Worm (Caenorhabditis elegans) whole organism, L4 larva: ENCODE measurements around the gene B0554.5.

Source experiments
- F26F4.8 ChIP-seq: fragments of 200-800 bp; sonication (Bioruptor generic); conservative IDR thresholded peaks from 2 replicates; pipeline ENCODE4 v1.3.6; 2022; ENCODE audit warnings: missing genetic modification characterization, missing compliant biosample characterization
- R02D3.7 ChIP-seq: fragments of 150-350 bp; sonication (generic microtip); optimal IDR thresholded peaks from 3 replicates; lab custom pipeline; 2014; ENCODE audit warnings: missing biosample characterization, missing genetic modification characterization
- T26A8.4 ChIP-seq: fragments of 200-800 bp; sonication (Bioruptor generic); IDR thresholded peaks from 2 replicates; pipeline ENCODE4 v1.3.6; 2022; ENCODE audit warnings: missing genetic modification characterization, missing compliant biosample characterization
- Y105C5A.15 ChIP-seq: fragments of 200-800 bp; sonication (Bioruptor generic); IDR thresholded peaks from 2 replicates; pipeline ENCODE4 v1.3.6; 2022; ENCODE audit warnings: missing genetic modification characterization, missing compliant biosample characterization
- aha-1 ChIP-seq: fragments of 150-350 bp; peaks from one replicate; lab custom pipeline; 2014; ENCODE audit warnings: missing biosample characterization, missing genetic modification characterization
- ama-1 ChIP-seq: fragments of 150-350 bp; optimal IDR thresholded peaks from 2 replicates; lab custom pipeline; 2014; ENCODE audit warnings: inconsistent platforms, mixed read lengths
- arid-1 ChIP-seq: fragments of 200-800 bp; sonication (Bioruptor generic); conservative IDR thresholded peaks from 2 replicates; pipeline ENCODE4 v1.3.6; 2022; ENCODE audit warnings: missing genetic modification reagents, missing genetic modification characterization, missing compliant biosample characterization
- ceh-28 ChIP-seq: fragments of 150-350 bp; optimal IDR thresholded peaks from 2 replicates; lab custom pipeline; 2014; ENCODE audit warnings: missing biosample characterization, missing genetic modification reagents, missing genetic modification characterization
- ceh-44 ChIP-seq: fragments of 200-800 bp; sonication (Bioruptor generic); IDR thresholded peaks from 2 replicates; pipeline ENCODE4 v1.3.6; 2022; ENCODE audit warnings: missing genetic modification reagents, missing genetic modification characterization, missing compliant biosample characterization
- ceh-62 ChIP-seq: sonication (generic microtip); optimal IDR thresholded peaks from 2 replicates; lab custom pipeline; 2017; ENCODE audit warnings: missing biosample characterization, missing genetic modification characterization
- ctbp-1 ChIP-seq: fragments of 200-800 bp; sonication (Bioruptor generic); IDR thresholded peaks from 2 replicates; pipeline ENCODE4 v1.3.6; 2022; ENCODE audit warnings: missing genetic modification reagents, missing genetic modification characterization, missing compliant biosample characterization
- daf-12 ChIP-seq: fragments of 150-350 bp; optimal IDR thresholded peaks from 2 replicates; lab custom pipeline; 2014; ENCODE audit warnings: missing biosample characterization, missing genetic modification reagents, missing genetic modification characterization
- daf-16 ChIP-seq, 3 experiments: sonication (generic microtip); optimal IDR thresholded peaks; 2 replicates each; lab custom pipeline; 2016 to 2017; ENCODE audit warnings: missing genetic modification characterization in 3 of 3, missing genetic modification reagents in 3 of 3, mild to moderate bottlenecking in 2 of 3, missing compliant biosample characterization in 2 of 3, missing biosample characterization in 1 of 3, moderate library complexity in 1 of 3
- dmd-6 ChIP-seq: fragments of 200-800 bp; sonication (Bioruptor generic); IDR thresholded peaks from 2 replicates; pipeline ENCODE4 v1.3.6; 2022; ENCODE audit warnings: missing genetic modification reagents, missing genetic modification characterization, missing compliant biosample characterization
- dmd-8 ChIP-seq: fragments of 200-800 bp; sonication (Bioruptor generic); IDR thresholded peaks from 2 replicates; pipeline ENCODE4 v1.3.6; 2022; ENCODE audit warnings: missing genetic modification characterization, missing compliant biosample characterization
- dmd-9 ChIP-seq: fragments of 200-800 bp; sonication (Bioruptor generic); IDR thresholded peaks from 2 replicates; pipeline ENCODE4 v1.3.6; 2022; ENCODE audit warnings: missing genetic modification reagents, missing genetic modification characterization, missing compliant biosample characterization
- dve-1 ChIP-seq: sonication (generic microtip); optimal IDR thresholded peaks from 2 replicates; lab custom pipeline; 2017; ENCODE audit warnings: antibody characterized with exemption, mild to moderate bottlenecking, missing genetic modification characterization, missing compliant biosample characterization; ENCODE audit not compliant: insufficient read depth
- fkh-10 ChIP-seq: fragments of 150-350 bp; optimal IDR thresholded peaks from 2 replicates; lab custom pipeline; 2014; ENCODE audit warnings: missing biosample characterization, missing genetic modification reagents, missing genetic modification characterization
- fos-1 ChIP-seq: fragments of 150-350 bp; optimal IDR thresholded peaks from 2 replicates; lab custom pipeline; 2014; ENCODE audit warnings: missing biosample characterization, missing genetic modification characterization
- gei-8 ChIP-seq: fragments of 200-800 bp; sonication (Bioruptor generic); optimal IDR thresholded peaks from 2 replicates; lab custom pipeline; 2018; ENCODE audit warnings: mild to moderate bottlenecking, missing genetic modification characterization, missing compliant biosample characterization
- hmg-1.1 ChIP-seq: fragments of 200-800 bp; sonication (Bioruptor generic); IDR thresholded peaks from 2 replicates; pipeline ENCODE4 v1.3.6; 2022; ENCODE audit warnings: missing genetic modification reagents, missing genetic modification characterization, missing compliant biosample characterization
- lim-7 ChIP-seq: fragments of 200-800 bp; sonication (Bioruptor generic); IDR thresholded peaks from 2 replicates; pipeline ENCODE4 v1.3.6; 2022; ENCODE audit warnings: missing genetic modification characterization, missing compliant biosample characterization
- lin-15B ChIP-seq: fragments of 150-350 bp; sonication (generic microtip); optimal IDR thresholded peaks from 3 replicates; lab custom pipeline; 2014; ENCODE audit warnings: missing biosample characterization, missing genetic modification characterization
- lin-29 ChIP-seq: fragments of 200-800 bp; sonication (Bioruptor generic); IDR thresholded peaks from 2 replicates; pipeline ENCODE4 v1.3.6; 2022; ENCODE audit warnings: missing genetic modification reagents, missing genetic modification characterization, missing compliant biosample characterization
- lin-38 ChIP-seq: fragments of 200-800 bp; sonication (Bioruptor generic); IDR thresholded peaks from 2 replicates; pipeline ENCODE4 v1.3.6; 2022; ENCODE audit warnings: missing genetic modification reagents, missing genetic modification characterization, missing compliant biosample characterization
- lin-39 ChIP-seq: fragments of 150-350 bp; optimal IDR thresholded peaks from 2 replicates; lab custom pipeline; 2014; ENCODE audit warnings: missing biosample characterization, missing genetic modification reagents, missing genetic modification characterization
- lir-3 ChIP-seq: sonication (generic microtip); optimal IDR thresholded peaks from 2 replicates; lab custom pipeline; 2016; ENCODE audit warnings: mild to moderate bottlenecking, missing genetic modification characterization, missing compliant biosample characterization
- madf-5 ChIP-seq, 2 experiments: fragments of 200-800 bp; sonication (Bioruptor generic); IDR thresholded peaks; 2 replicates each; pipeline ENCODE4 v1.3.6; 2022; ENCODE audit warnings: missing compliant biosample characterization in 2 of 2, missing genetic modification characterization in 2 of 2
- mep-1 ChIP-seq: fragments of 150-350 bp; sonication (generic microtip); optimal IDR thresholded peaks from 3 replicates; lab custom pipeline; 2014; ENCODE audit warnings: missing biosample characterization, missing genetic modification characterization
- mes-2 ChIP-seq: sonication (generic microtip); optimal IDR thresholded peaks from 2 replicates; lab custom pipeline; 2016; ENCODE audit warnings: missing genotype, mild to moderate bottlenecking, missing genetic modification characterization, missing compliant biosample characterization; ENCODE audit not compliant: poor library complexity, severe bottlenecking
- mxl-3 ChIP-seq: fragments of 200-800 bp; sonication (Bioruptor generic); optimal IDR thresholded peaks from 2 replicates; lab custom pipeline; 2018; ENCODE audit warnings: mild to moderate bottlenecking, missing genetic modification characterization, missing compliant biosample characterization
- nhr-10 ChIP-seq: fragments of 150-350 bp; optimal IDR thresholded peaks from 2 replicates; lab custom pipeline; 2014; ENCODE audit warnings: missing biosample characterization, missing genetic modification characterization
- nhr-237 ChIP-seq: sonication (generic microtip); optimal IDR thresholded peaks from 2 replicates; lab custom pipeline; 2017; ENCODE audit warnings: missing biosample characterization, missing genetic modification characterization
- nhr-41 ChIP-seq: fragments of 200-800 bp; sonication (Bioruptor generic); IDR thresholded peaks from 2 replicates; pipeline ENCODE4 v1.3.6; 2022; ENCODE audit warnings: missing genetic modification reagents, missing genetic modification characterization, missing compliant biosample characterization
- nhr-42 ChIP-seq: fragments of 200-800 bp; sonication (Bioruptor generic); IDR thresholded peaks from 2 replicates; pipeline ENCODE4 v1.3.6; 2022; ENCODE audit warnings: missing genetic modification characterization, missing compliant biosample characterization
- nhr-48 ChIP-seq: sonication (generic microtip); optimal IDR thresholded peaks from 2 replicates; lab custom pipeline; 2016; ENCODE audit warnings: mild to moderate bottlenecking, missing genetic modification characterization, missing compliant biosample characterization
- nhr-76 ChIP-seq: fragments of 150-350 bp; optimal IDR thresholded peaks from 2 replicates; lab custom pipeline; 2014; ENCODE audit warnings: missing biosample characterization, missing genetic modification characterization
- rbr-2 ChIP-seq: sonication (generic microtip); optimal IDR thresholded peaks from 2 replicates; lab custom pipeline; 2016; ENCODE audit warnings: missing genotype, missing genetic modification characterization, missing compliant biosample characterization
- saeg-2 ChIP-seq: fragments of 200-800 bp; sonication (Bioruptor generic); IDR thresholded peaks from 2 replicates; pipeline ENCODE4 v1.3.6; 2022; ENCODE audit warnings: missing genetic modification reagents, missing genetic modification characterization, missing compliant biosample characterization
- sdz-12 ChIP-seq: fragments of 200-800 bp; sonication (Bioruptor generic); optimal IDR thresholded peaks from 2 replicates; lab custom pipeline; 2018; ENCODE audit warnings: mild to moderate bottlenecking, missing genetic modification characterization, missing compliant biosample characterization
- set-16 ChIP-seq: fragments of 200-800 bp; sonication (Bioruptor generic); IDR thresholded peaks from 2 replicates; pipeline ENCODE4 v1.3.6; 2022; ENCODE audit warnings: missing genetic modification reagents, missing genetic modification characterization, missing compliant biosample characterization
- skn-1 ChIP-seq: fragments of 150-350 bp; optimal IDR thresholded peaks from 2 replicates; lab custom pipeline; 2014; ENCODE audit warnings: missing biosample characterization, missing genetic modification characterization
- snpc-1.2 ChIP-seq: fragments of 200-800 bp; sonication (Bioruptor generic); IDR thresholded peaks from 2 replicates; pipeline ENCODE4 v1.3.6; 2022; ENCODE audit warnings: missing genetic modification reagents, missing genetic modification characterization, missing compliant biosample characterization
- tra-1 ChIP-seq: fragments of 200-800 bp; sonication (Bioruptor generic); IDR thresholded peaks from 2 replicates; pipeline ENCODE4 v1.3.6; 2022; ENCODE audit warnings: missing genetic modification reagents, missing genetic modification characterization, missing compliant biosample characterization
- unc-39 ChIP-seq: sonication (generic microtip); optimal IDR thresholded peaks from 2 replicates; lab custom pipeline; 2017; ENCODE audit warnings: missing biosample characterization, missing genetic modification characterization
- unc-62 ChIP-seq, 3 experiments: fragments of 150-350 bp in 1 of 3; sonication (generic microtip); optimal IDR thresholded peaks in 2 of 3; peaks in 1 of 3; 1 replicate in 1 of 3; 2 replicates in 2 of 3; lab custom pipeline; 2014 to 2017; ENCODE audit warnings: missing biosample characterization in 3 of 3, missing genetic modification characterization in 3 of 3, missing genetic modification reagents in 3 of 3, missing genotype in 1 of 3
- vab-7 ChIP-seq: fragments of 200-800 bp; sonication (Bioruptor generic); IDR thresholded peaks from 2 replicates; pipeline ENCODE4 v1.3.6; 2022; ENCODE audit warnings: missing genetic modification reagents, missing genetic modification characterization, missing compliant biosample characterization
- zag-1 ChIP-seq: fragments of 150-350 bp; optimal IDR thresholded peaks from 2 replicates; lab custom pipeline; 2014; ENCODE audit warnings: missing biosample characterization, missing genetic modification characterization
- zfp-2 ChIP-seq: sonication (generic microtip); optimal IDR thresholded peaks from 2 replicates; lab custom pipeline; 2016; ENCODE audit warnings: mild to moderate bottlenecking, missing genetic modification characterization, missing compliant biosample characterization
- zip-11 ChIP-seq: fragments of 200-800 bp; sonication (Bioruptor generic); IDR thresholded peaks from 2 replicates; pipeline ENCODE4 v1.3.6; 2022; ENCODE audit warnings: missing genetic modification characterization, missing compliant biosample characterization
- ztf-7 ChIP-seq: fragments of 150-350 bp; optimal IDR thresholded peaks from 2 replicates; lab custom pipeline; 2014; ENCODE audit warnings: missing biosample characterization, missing genetic modification characterization

The B0554.5 gene

DNA sequence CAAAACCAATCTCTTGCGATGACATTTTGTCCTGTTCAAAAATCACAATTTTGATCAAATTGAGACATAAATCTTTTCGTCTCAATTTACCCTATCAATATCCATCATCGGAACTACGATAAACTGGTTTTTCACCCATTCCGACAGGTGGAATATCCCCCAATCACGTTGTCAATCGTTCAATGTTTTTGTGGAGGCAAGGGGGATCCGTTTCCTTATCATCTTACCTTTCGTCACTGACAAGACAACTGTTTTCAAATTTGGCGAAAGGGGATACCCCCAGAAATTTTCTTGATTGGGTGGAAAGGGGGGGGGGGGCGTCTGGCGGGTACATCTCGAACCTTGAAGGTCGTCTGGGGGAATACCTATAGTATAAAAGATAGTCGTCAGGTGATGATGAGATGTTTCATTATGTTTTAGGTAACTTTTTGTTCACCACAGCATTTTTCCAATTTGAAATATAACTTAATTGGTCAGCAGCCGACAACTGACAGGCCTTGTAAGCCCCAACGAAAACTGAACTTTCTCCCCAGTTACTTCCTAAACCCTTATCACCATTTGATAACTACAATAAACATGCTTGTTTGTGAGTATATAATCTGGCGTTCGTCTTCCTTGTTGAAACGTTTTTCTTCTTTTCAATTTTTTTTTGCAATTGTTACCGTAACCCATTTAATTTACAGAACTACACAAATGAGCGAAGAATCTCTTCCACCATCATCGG lies 42.9 kb upstream of the B0554.5 start, which contains the start of gene ZK6.8 (continued):
- TF ChIP-seq tra-1 (GFP tag; lab: Robert Waterston, UW) = no peak
- no peak for TF ChIP-seq dmd-8
- no peak for TF ChIP-seq snpc-1.2 (GFP tag; lab: Robert Waterston, UW)
- no peak for TF ChIP-seq lim-7
- no peak for TF ChIP-seq ctbp-1 (GFP tag; lab: Robert Waterston, UW)
- no peak for TF ChIP-seq ztf-7 (tag; lab: Kevin White, UChicago)
- TF ChIP-seq nhr-76 (tag; lab: Kevin White, UChicago) = no peak
- TF ChIP-seq zip-11 (GFP tag; lab: Robert Waterston, UW) = no peak
- peak; percentile 91 for TF ChIP-seq mxl-3 (GFP tag; lab: Kevin White, UChicago)
- TF ChIP-seq rbr-2 (tag; lab: Kevin White, UChicago) = no peak
- no peak for TF ChIP-seq lir-3 (tag; lab: Kevin White, UChicago)
- no peak for TF ChIP-seq unc-39 (tag; lab: Kevin White, UChicago)
- no peak for TF ChIP-seq nhr-41 (GFP tag; lab: Robert Waterston, UW)
- TF ChIP-seq nhr-10 = peak; percentile 11
- no peak for TF ChIP-seq ceh-28 (tag; lab: Kevin White, UChicago)
- no peak for TF ChIP-seq sdz-12 (GFP tag; lab: Kevin White, UChicago)
- TF ChIP-seq zfp-2 (tag; lab: Kevin White, UChicago) = no peak
- no peak for TF ChIP-seq R02D3.7 (tag; lab: Kevin White, UChicago)
- TF ChIP-seq lin-15B = no peak
- no peak for TF ChIP-seq mes-2
- TF ChIP-seq dmd-9 (GFP tag; lab: Robert Waterston, UW) = no peak
- no peak for TF ChIP-seq lin-29 (GFP tag; lab: Robert Waterston, UW)
- no peak for TF ChIP-seq zag-1 (tag; lab: Kevin White, UChicago)
- no peak for TF ChIP-seq lin-39 (tag; lab: Kevin White, UChicago)
- TF ChIP-seq aha-1 = peak; percentile 51
- TF ChIP-seq fkh-10 (GFP tag; lab: Kevin White, UChicago) = no peak
- TF ChIP-seq unc-62 (GFP tag; optimal IDR thresholded peaks at IDR 0.05 in 1 of 2; lab: Kevin White, UChicago) = peak in 1 of 2 experiments; percentile 93
- no peak for TF ChIP-seq unc-62 (tag; optimal IDR thresholded peaks at IDR 0.05; lab: Kevin White, UChicago)
- TF ChIP-seq dve-1 (tag; lab: Kevin White, UChicago) = peak; percentile 48
- no peak for TF ChIP-seq lin-38 (GFP tag; lab: Robert Waterston, UW)
- no peak for TF ChIP-seq ama-1 (lab: Kevin White, UChicago)
- peak; percentile 43 for TF ChIP-seq dmd-6
- no peak for TF ChIP-seq nhr-42 (GFP tag; lab: Robert Waterston, UW)
- TF ChIP-seq daf-16 (GFP tag; optimal IDR thresholded peaks at IDR 0.05; lab: Kevin White, UChicago) = no peak
- peak; percentile 68 for TF ChIP-seq daf-16 (tag; optimal IDR thresholded peaks at IDR 0.05; lab: Kevin White, UChicago)
- TF ChIP-seq Y105C5A.15 (GFP tag; lab: Robert Waterston, UW) = no peak
- no peak for TF ChIP-seq arid-1 (GFP tag; lab: Robert Waterston, UW)
- no peak for TF ChIP-seq daf-12 (tag; lab: Kevin White, UChicago)
- no peak for TF ChIP-seq mep-1 (tag; lab: Kevin White, UChicago)
- no peak for TF ChIP-seq gei-8 (GFP tag; lab: Kevin White, UChicago)
- TF ChIP-seq ceh-62 (tag; lab: Kevin White, UChicago) = no peak
- TF ChIP-seq fos-1 (tag; lab: Kevin White, UChicago) = no peak
- no peak for TF ChIP-seq T26A8.4 (GFP tag; lab: Robert Waterston, UW)
- TF ChIP-seq nhr-48 (tag; lab: Kevin White, UChicago) = peak; percentile 88
- no peak for TF ChIP-seq ceh-44
- no peak for TF ChIP-seq saeg-2
- no peak for TF ChIP-seq F26F4.8 (GFP tag; lab: Robert Waterston, UW)
- no peak for TF ChIP-seq hmg-1.1 (GFP tag; lab: Robert Waterston, UW)
- no peak for TF ChIP-seq skn-1 (tag; lab: Kevin White, UChicago)
- no peak for TF ChIP-seq vab-7 (GFP tag; lab: Robert Waterston, UW)
- no peak for TF ChIP-seq madf-5 (GFP tag; IDR thresholded peaks at IDR 0.05; lab: Robert Waterston, UW)
- no peak for TF ChIP-seq set-16 (GFP tag; lab: Robert Waterston, UW)
- no peak for TF ChIP-seq nhr-237 (tag; lab: Kevin White, UChicago)
